Worm (Caenorhabditis elegans) whole organism, L1 larva: ENCODE measurements around the gene ugt-17.

Experiments
- jun-1 ChIP-seq: fragments of 150-350 bp; optimal IDR thresholded peaks from 2 replicates; lab custom pipeline; 2014; ENCODE audit warnings: missing biosample characterization, missing genetic modification reagents, missing genetic modification characterization
- pag-3 ChIP-seq: sonication (generic microtip); optimal IDR thresholded peaks from 2 replicates; lab custom pipeline; 2017; ENCODE audit warnings: missing genetic modification characterization, mild to moderate bottlenecking, missing compliant biosample characterization, antibody characterized with exemption, borderline replicate concordance; ENCODE audit not compliant: insufficient read depth
- snpc-4 ChIP-seq: fragments of 150-350 bp; optimal IDR thresholded peaks from 2 replicates; lab custom pipeline; 2014; ENCODE audit warnings: missing biosample characterization, missing genetic modification characterization
- zag-1 ChIP-seq: fragments of 150-350 bp; optimal IDR thresholded peaks from 2 replicates; lab custom pipeline; 2014; ENCODE audit warnings: missing biosample characterization, missing genetic modification characterization

DNA sequence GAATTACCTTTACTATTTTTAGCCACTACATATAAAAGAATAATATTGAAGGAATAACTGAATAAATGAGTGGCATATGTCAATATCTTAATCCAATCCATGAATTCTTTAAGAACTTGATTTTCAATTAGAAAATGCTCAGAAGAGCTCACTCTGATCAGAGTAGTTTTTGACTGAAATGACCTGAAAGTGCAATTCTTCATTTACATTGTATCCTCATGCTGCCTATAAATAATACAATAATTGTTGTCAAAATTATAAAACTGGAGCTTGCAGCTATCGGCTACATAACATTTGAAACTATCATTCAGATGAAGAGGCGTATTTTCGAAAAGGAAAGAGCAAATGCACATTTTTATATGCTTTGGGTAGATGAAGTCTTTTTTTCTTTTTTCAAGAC is 17.9 kb upstream of the ugt-17 start, which contains the start of gene srxa-19:
- TF ChIP-seq pag-3 (no peak), snpc-4 (tag; lab: Kevin White, UChicago) (no peak), zag-1 (tag; lab: Kevin White, UChicago) (no peak), jun-1 (tag; lab: Kevin White, UChicago) (no peak)
